Fruit fly (Drosophila melanogaster) whole organism, embryonic: ENCODE measurements around the gene Enoph.
A peak's percentile ranks its signal among the peaks of the same experiment; 100 is the strongest.

Experiments used
- ATbp ChIP-seq: fragments of 200-800 bp; sonication (Bioruptor generic); optimal IDR thresholded peaks from 2 replicates; lab custom pipeline; 2017; ENCODE audit warnings: missing biosample characterization, mild to moderate bottlenecking, missing genetic modification characterization, missing genetic modification reagents
- Awh ChIP-seq: fragments of 200-800 bp; sonication (Bioruptor generic); IDR thresholded peaks from 2 replicates; pipeline ENCODE4, ENCODE4 v1.3.6; 2022; ENCODE audit warnings: missing biosample characterization, missing genetic modification characterization
- CG11247 ChIP-seq: fragments of 200-800 bp; sonication (Bioruptor generic); IDR thresholded peaks from 2 replicates; pipeline ENCODE4 v1.3.6; 2022; ENCODE audit warnings: missing biosample characterization, missing genetic modification characterization
- CG12769 ChIP-seq: fragments of 200-800 bp; sonication (Bioruptor generic); optimal IDR thresholded peaks from 2 replicates; lab custom pipeline; 2019; ENCODE audit warnings: missing biosample characterization, mild to moderate bottlenecking, missing genetic modification characterization, moderate library complexity
- CG2202 ChIP-seq: fragments of 200-800 bp; sonication (Bioruptor generic); optimal IDR thresholded peaks from 2 replicates; lab custom pipeline; 2018; ENCODE audit warnings: missing biosample characterization, mild to moderate bottlenecking, missing genetic modification characterization
- CoRest ChIP-seq: fragments of 200-800 bp; sonication (Bioruptor generic); optimal IDR thresholded peaks from 3 replicates; lab custom pipeline; 2018; ENCODE audit warnings: missing biosample characterization, mild to moderate bottlenecking, missing genetic modification characterization, moderate library complexity
- Nf-YB ChIP-seq: fragments of 200-800 bp; sonication (Bioruptor generic); optimal IDR thresholded peaks from 3 replicates; lab custom pipeline; 2019; ENCODE audit warnings: missing biosample characterization, mild to moderate bottlenecking, missing genetic modification characterization, moderate library complexity
- NfI ChIP-seq: fragments of 200-800 bp; sonication (Bioruptor generic); optimal IDR thresholded peaks from 3 replicates; lab custom pipeline; 2018; ENCODE audit warnings: missing biosample characterization, mild to moderate bottlenecking, missing genetic modification characterization, moderate library complexity
- Xbp1 ChIP-seq: fragments of 200-800 bp; sonication (Bioruptor generic); optimal IDR thresholded peaks from 3 replicates; lab custom pipeline; 2016; ENCODE audit warnings: missing biosample characterization, mild to moderate bottlenecking, missing genetic modification characterization
- abd-A ChIP-seq: fragments of 200-800 bp; sonication (Bioruptor generic); optimal IDR thresholded peaks from 3 replicates; lab custom pipeline; 2019; ENCODE audit warnings: missing biosample characterization, mild to moderate bottlenecking, missing genetic modification characterization, moderate library complexity
- fd96Cb ChIP-seq: fragments of 200-800 bp; sonication (Bioruptor generic); optimal IDR thresholded peaks from 2 replicates; lab custom pipeline; 2018; ENCODE audit warnings: missing biosample characterization, mild to moderate bottlenecking, missing genetic modification characterization, moderate library complexity
- gsb ChIP-seq: fragments of 200-800 bp; sonication (Bioruptor generic); IDR thresholded peaks from 2 replicates; pipeline ENCODE4 v1.3.6; 2022; ENCODE audit warnings: missing biosample characterization, missing genetic modification characterization
- odd ChIP-seq: fragments of 200-800 bp; sonication (Bioruptor generic); optimal IDR thresholded peaks from 2 replicates; lab custom pipeline; 2017; ENCODE audit warnings: missing biosample characterization, mild to moderate bottlenecking, missing genetic modification characterization

Gene Enoph

dm6 chr3R:5207277-5208114 lies 49.0 kb downstream of the Enoph start (continued):
- TF ChIP-seq CoRest (tag; lab: Kevin White, UChicago), result no peak
- TF ChIP-seq CG11247, result no peak
- no peak for TF ChIP-seq Nf-YB
- TF ChIP-seq ATbp (GFP tag; lab: Kevin White, UChicago), result peak; percentile 38
- no peak for TF ChIP-seq abd-A
- TF ChIP-seq odd (GFP tag; lab: Kevin White, UChicago), result no peak
- TF ChIP-seq gsb (GFP tag; lab: Robert Waterston, UW), result no peak
- no peak for TF ChIP-seq CG2202 (tag; lab: Kevin White, UChicago)
- no peak for TF ChIP-seq NfI
- no peak for TF ChIP-seq fd96Cb (tag; lab: Kevin White, UChicago)
- peak; percentile 67; the same call in 1 of the 2 replicates for TF ChIP-seq Awh
- TF ChIP-seq CG12769 (tag; lab: Kevin White, UChicago), result peak; percentile 18
- TF ChIP-seq Xbp1 (GFP tag; lab: Kevin White, UChicago), result no peak
- TF ChIP-seq, all 482 proteins: peak for 23
